Worm (Caenorhabditis elegans): ENCODE results near the gene R12B2.6.

The R12B2.6 gene

DNA sequence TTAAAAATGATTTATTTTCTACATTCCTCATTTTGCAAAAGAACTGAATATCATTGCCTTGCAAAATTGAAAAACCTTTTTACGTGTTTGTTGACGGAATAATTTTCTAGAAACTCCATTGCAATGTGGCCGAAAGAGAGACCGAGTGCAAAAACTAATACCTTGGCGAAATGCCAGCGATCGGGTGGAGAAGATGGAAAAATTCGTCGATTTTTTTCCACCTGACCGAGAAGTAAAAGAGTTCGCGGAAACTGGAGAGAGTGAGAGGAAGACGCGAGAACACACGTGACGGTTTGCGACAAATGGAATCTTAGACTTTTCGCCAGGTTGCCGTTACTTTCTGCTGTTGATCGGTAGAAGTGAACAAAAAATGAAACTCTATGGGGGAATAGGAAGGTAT is 7.7 kb upstream of the R12B2.6 start:
- TF ChIP-seq dmd-6 (GFP tag; IDR thresholded peaks at IDR 0.05) (peak; percentile 65), T26A8.4 (GFP tag; IDR thresholded peaks at IDR 0.05) (0 out of 2 replicates have a peak, but pooled peaks have one; percentile 23), ceh-32 (tag; optimal IDR thresholded peaks at IDR 0.05; ENCODE audit: poor library complexity) (no peak), mep-1 (tag; optimal IDR thresholded peaks at IDR 0.05) (peak; percentile 50), nhr-41 (GFP tag; IDR thresholded peaks at IDR 0.05) (no peak), ceh-82 (tag; optimal IDR thresholded peaks at IDR 0.05) (no peak), zag-1 (tag; optimal IDR thresholded peaks at IDR 0.05) (no peak), F10B5.3 (tag; optimal IDR thresholded peaks at IDR 0.05) (no peak), snpc-1.2 (GFP tag; IDR thresholded peaks at IDR 0.05) (no peak), unc-62 (GFP tag; optimal IDR thresholded peaks at IDR 0.05 in 1 of 2) (no peak), unc-62 (tag; optimal IDR thresholded peaks at IDR 0.05) (no peak), mdl-1 (tag; optimal IDR thresholded peaks at IDR 0.05) (peak; percentile 7 to 83), lsy-2 (tag; optimal IDR thresholded peaks at IDR 0.05) (peak in 1 of 2 experiments; percentile 59), hlh-11 (tag; optimal IDR thresholded peaks at IDR 0.05) (peak; percentile 71), mxl-3 (GFP tag; optimal IDR thresholded peaks at IDR 0.05) (peak; percentile 67), cey-2 (tag; optimal IDR thresholded peaks at IDR 0.05; ENCODE audit: borderline replicate concordance, insufficient read depth) (no peak), spr-3 (GFP tag; optimal IDR thresholded peaks at IDR 0.05) (no peak), nhr-28 (tag; optimal IDR thresholded peaks at IDR 0.05) (peak; percentile 76), hmg-1.1 (GFP tag; IDR thresholded peaks at IDR 0.05) (no peak), lin-13 (GFP tag; optimal IDR thresholded peaks at IDR 0.05) (no peak), ces-1 (GFP tag; optimal IDR thresholded peaks at IDR 0.05) (no peak), ztf-11 (tag; optimal IDR thresholded peaks at IDR 0.05) (no peak), nhr-11 (tag; optimal IDR thresholded peaks at IDR 0.05) (peak; percentile 74), D1046.2 (GFP tag; IDR thresholded peaks at IDR 0.05) (no peak), dmd-8 (GFP tag; IDR thresholded peaks at IDR 0.05) (no peak), ceh-62 (tag; optimal IDR thresholded peaks at IDR 0.05) (no peak), nhr-10 (tag; optimal IDR thresholded peaks at IDR 0.05) (no peak), jun-1 (tag; optimal IDR thresholded peaks at IDR 0.05) (no peak), duxl-1 (tag; optimal IDR thresholded peaks at IDR 0.05; ENCODE audit: poor library complexity) (no peak), hlh-30 (tag; optimal IDR thresholded peaks at IDR 0.05; ENCODE audit: insufficient read depth) (peak; percentile 86), nhr-48 (tag; optimal IDR thresholded peaks at IDR 0.05) (peak; percentile 33), ama-1 (optimal IDR thresholded peaks at IDR 0.05) (peak; percentile 2), nhr-42 (GFP tag; IDR thresholded peaks at IDR 0.05) (no peak), nhr-77 (tag; optimal IDR thresholded peaks at IDR 0.05) (no peak), dpl-1 (GFP tag; optimal IDR thresholded peaks at IDR 0.05) (peak; percentile 6), rbr-2 (tag; optimal IDR thresholded peaks at IDR 0.05) (no peak), daf-8 (GFP tag; IDR thresholded peaks at IDR 0.05) (no peak), dve-1 (tag; optimal IDR thresholded peaks at IDR 0.05; ENCODE audit: insufficient read depth) (peak; percentile 53)

DNA sequence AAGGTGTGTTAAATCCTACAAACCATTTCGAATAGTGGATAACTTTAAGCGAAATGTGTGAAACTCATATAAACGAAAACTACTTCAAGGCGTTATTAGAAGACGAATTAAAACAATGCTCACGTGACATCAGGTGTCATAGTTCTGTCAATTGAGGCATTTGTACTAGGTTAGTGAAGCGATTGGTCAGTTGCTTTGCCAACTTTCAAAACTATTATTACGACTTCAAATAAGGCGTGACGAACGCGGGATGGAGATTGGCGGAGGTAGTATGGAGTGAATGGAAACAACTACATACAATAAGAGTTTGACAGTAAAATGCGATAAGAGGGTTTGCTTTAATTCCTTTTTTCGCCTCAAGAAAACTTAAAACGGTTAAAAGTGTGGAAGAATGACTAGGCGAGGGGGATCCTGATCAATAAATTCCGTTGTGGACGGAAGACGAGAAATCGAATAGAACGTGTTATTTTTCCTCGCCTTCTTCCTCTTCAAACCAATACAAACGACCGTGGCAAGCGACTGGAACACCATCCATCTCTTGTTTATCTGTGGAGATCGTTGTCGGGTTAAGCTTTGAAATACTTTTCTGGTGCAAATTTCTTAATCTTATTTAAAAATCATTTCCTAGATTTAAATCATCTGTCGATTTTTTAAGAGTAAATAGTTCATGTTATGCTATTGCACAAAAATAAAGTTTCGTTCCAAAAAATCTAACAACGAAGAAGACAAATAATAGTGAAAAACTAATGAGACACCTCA is 7.0 kb upstream of the R12B2.6 start:
- no peak for TF ChIP-seq arid-1 (GFP tag; conservative IDR thresholded peaks at IDR 0.05)
- TF ChIP-seq dpl-1 (GFP tag; optimal IDR thresholded peaks at IDR 0.05), result no peak
- TF ChIP-seq ctbp-1 (GFP tag; IDR thresholded peaks at IDR 0.05), result no peak
- peak; percentile 64 for TF ChIP-seq dmd-6 (GFP tag; IDR thresholded peaks at IDR 0.05)
- TF ChIP-seq fos-1 (tag; optimal IDR thresholded peaks at IDR 0.05), result no peak
- no peak for TF ChIP-seq unc-39 (tag; optimal IDR thresholded peaks at IDR 0.05)
- TF ChIP-seq egl-43 (GFP tag; IDR thresholded peaks at IDR 0.05), result no peak
- TF ChIP-seq hmg-1.1 (GFP tag; IDR thresholded peaks at IDR 0.05), result 0 out of 2 replicates have a peak, but pooled peaks have one; percentile 19
- no peak for TF ChIP-seq vab-7 (GFP tag; IDR thresholded peaks at IDR 0.05)
- no peak for TF ChIP-seq mdt-29 (GFP tag; IDR thresholded peaks at IDR 0.05)
- peak; percentile 56 for TF ChIP-seq dve-1 (tag; optimal IDR thresholded peaks at IDR 0.05; ENCODE audit: insufficient read depth)
- no peak for TF ChIP-seq F44E2.7 (GFP tag; IDR thresholded peaks at IDR 0.05)
- TF ChIP-seq cey-2 (tag; optimal IDR thresholded peaks at IDR 0.05; ENCODE audit: borderline replicate concordance, insufficient read depth), result no peak
- no peak for TF ChIP-seq egl-27 (tag; optimal IDR thresholded peaks at IDR 0.05)
- TF ChIP-seq set-16 (GFP tag; IDR thresholded peaks at IDR 0.05), result no peak
- no peak for TF ChIP-seq nhr-41 (GFP tag; IDR thresholded peaks at IDR 0.05)
- peak; percentile 47 for TF ChIP-seq aha-1 (tag)
- no peak for TF ChIP-seq pqm-1 (tag; optimal IDR thresholded peaks at IDR 0.05)
- no peak for TF ChIP-seq ces-1 (GFP tag; optimal IDR thresholded peaks at IDR 0.05)
- TF ChIP-seq nhr-76 (tag; optimal IDR thresholded peaks at IDR 0.05), result no peak
